Worm (Caenorhabditis elegans) whole organism, L3 larva: ENCODE measurements around the gene C49F8.1.

Experiments
- R02D3.7 ChIP-seq: fragments of 150-350 bp; optimal IDR thresholded peaks from 2 replicates; lab custom pipeline; 2014; ENCODE audit warnings: missing biosample characterization, missing genetic modification characterization
- ZK546.5 ChIP-seq: sonication (generic microtip); optimal IDR thresholded peaks from 2 replicates; lab custom pipeline; 2017; ENCODE audit warnings: missing biosample characterization, missing genetic modification characterization
- aly-2 ChIP-seq: fragments of 150-350 bp; optimal IDR thresholded peaks from 2 replicates; lab custom pipeline; 2014; ENCODE audit warnings: missing biosample characterization, missing genetic modification characterization
- ama-1 ChIP-seq: fragments of 150-350 bp; optimal IDR thresholded peaks from 2 replicates; lab custom pipeline; 2018
- ceh-16 ChIP-seq: sonication (generic microtip); optimal IDR thresholded peaks from 2 replicates; lab custom pipeline; 2017; ENCODE audit warnings: missing biosample characterization, missing genetic modification characterization
- ceh-28 ChIP-seq: fragments of 150-350 bp; optimal IDR thresholded peaks from 2 replicates; lab custom pipeline; 2014; ENCODE audit warnings: missing biosample characterization, missing genetic modification reagents, missing genetic modification characterization
- ceh-82 ChIP-seq: fragments of 150-350 bp; optimal IDR thresholded peaks from 2 replicates; lab custom pipeline; 2014; ENCODE audit warnings: missing biosample characterization, missing genetic modification characterization
- ceh-9 ChIP-seq: sonication (generic microtip); optimal IDR thresholded peaks from 2 replicates; lab custom pipeline; 2018; ENCODE audit warnings: missing biosample characterization, missing genetic modification characterization
- daf-12 ChIP-seq: fragments of 150-350 bp; optimal IDR thresholded peaks from 2 replicates; lab custom pipeline; 2014; ENCODE audit warnings: missing biosample characterization, missing genetic modification reagents, missing genetic modification characterization
- egl-27 ChIP-seq: sonication (generic microtip); optimal IDR thresholded peaks from 4 replicates; lab custom pipeline; 2017; ENCODE audit warnings: missing biosample characterization, missing genetic modification reagents, missing genetic modification characterization
- egl-5 ChIP-seq: fragments of 150-350 bp; optimal IDR thresholded peaks from 2 replicates; lab custom pipeline; 2017; ENCODE audit warnings: missing biosample characterization, missing genetic modification reagents, missing genetic modification characterization, inconsistent platforms
- elt-1 ChIP-seq: fragments of 150-350 bp; optimal IDR thresholded peaks from 2 replicates; lab custom pipeline; 2014; ENCODE audit warnings: missing biosample characterization, missing genetic modification characterization
- elt-2 ChIP-seq: sonication (generic microtip); optimal IDR thresholded peaks from 2 replicates; lab custom pipeline; 2016; ENCODE audit warnings: missing genetic modification reagents, mild to moderate bottlenecking, missing genetic modification characterization, missing compliant biosample characterization
- elt-3 ChIP-seq, 3 experiments: fragments of 150-350 bp in 1 of 3; sonication (generic microtip) in 2 of 3; optimal IDR thresholded peaks; 2 replicates in 2 of 3; 4 replicates in 1 of 3; lab custom pipeline; 2014 to 2017; ENCODE audit warnings: missing biosample characterization in 3 of 3, missing genetic modification characterization in 3 of 3
- eor-1 ChIP-seq, 2 experiments: fragments of 150-350 bp; optimal IDR thresholded peaks; 2 replicates each; lab custom pipeline; 2014 to 2018; ENCODE audit warnings: missing biosample characterization in 2 of 2, missing genetic modification characterization in 2 of 2
- fkh-10 ChIP-seq: sonication (generic microtip); optimal IDR thresholded peaks from 2 replicates; lab custom pipeline; 2017; ENCODE audit warnings: missing biosample characterization, missing genetic modification reagents, missing genetic modification characterization
- fkh-2 ChIP-seq: fragments of 150-350 bp; optimal IDR thresholded peaks from 2 replicates; lab custom pipeline; 2014; ENCODE audit warnings: missing biosample characterization, missing genetic modification reagents, missing genetic modification characterization
- fos-1 ChIP-seq: fragments of 150-350 bp; optimal IDR thresholded peaks from 2 replicates; lab custom pipeline; 2014; ENCODE audit warnings: missing biosample characterization, missing genetic modification characterization
- jun-1 ChIP-seq: fragments of 150-350 bp; optimal IDR thresholded peaks from 2 replicates; lab custom pipeline; 2014; ENCODE audit warnings: missing biosample characterization, missing genetic modification reagents, missing genetic modification characterization
- lin-39 ChIP-seq: fragments of 150-350 bp; optimal IDR thresholded peaks from 2 replicates; lab custom pipeline; 2018; ENCODE audit warnings: missing biosample characterization, missing genetic modification reagents, missing genetic modification characterization
- lsy-12 ChIP-seq: sonication (generic microtip); optimal IDR thresholded peaks from 2 replicates; lab custom pipeline; 2016; ENCODE audit warnings: mild to moderate bottlenecking, missing genetic modification characterization, missing compliant biosample characterization
- mdl-1 ChIP-seq: fragments of 150-350 bp; optimal IDR thresholded peaks from 2 replicates; lab custom pipeline; 2014; ENCODE audit warnings: missing biosample characterization, missing genetic modification characterization
- mml-1 ChIP-seq: fragments of 150-350 bp; sonication (generic microtip); optimal IDR thresholded peaks from 3 replicates; lab custom pipeline; 2014; ENCODE audit warnings: missing biosample characterization, missing genetic modification characterization
- nfya-1 ChIP-seq: sonication (generic microtip); optimal IDR thresholded peaks from 2 replicates; lab custom pipeline; 2017; ENCODE audit warnings: missing genetic modification characterization, mild to moderate bottlenecking, missing compliant biosample characterization, antibody characterized with exemption, moderate library complexity; ENCODE audit not compliant: insufficient read depth
- nhr-11 ChIP-seq: fragments of 150-350 bp; optimal IDR thresholded peaks from 2 replicates; lab custom pipeline; 2014; ENCODE audit warnings: missing biosample characterization, missing genetic modification characterization
- nhr-12 ChIP-seq: fragments of 150-350 bp; optimal IDR thresholded peaks from 2 replicates; lab custom pipeline; 2014; ENCODE audit warnings: missing biosample characterization, missing genetic modification characterization
- nhr-23 ChIP-seq: fragments of 150-350 bp; optimal IDR thresholded peaks from 2 replicates; lab custom pipeline; 2014; ENCODE audit warnings: missing biosample characterization, missing genetic modification reagents, missing genetic modification characterization
- nhr-237 ChIP-seq: fragments of 150-350 bp; optimal IDR thresholded peaks from 2 replicates; lab custom pipeline; 2014; ENCODE audit warnings: missing biosample characterization, missing genetic modification characterization
- nhr-25 ChIP-seq: sonication (generic microtip); optimal IDR thresholded peaks from 2 replicates; lab custom pipeline; 2017; ENCODE audit warnings: missing biosample characterization, missing genetic modification characterization
- nhr-28 ChIP-seq: fragments of 150-350 bp; optimal IDR thresholded peaks from 2 replicates; lab custom pipeline; 2014; ENCODE audit warnings: missing biosample characterization, missing genetic modification characterization
- nhr-43 ChIP-seq: sonication (generic microtip); optimal IDR thresholded peaks from 2 replicates; lab custom pipeline; 2016; ENCODE audit warnings: mild to moderate bottlenecking, missing genetic modification characterization, missing compliant biosample characterization; ENCODE audit not compliant: poor library complexity, severe bottlenecking
- nhr-67 ChIP-seq: fragments of 150-350 bp; optimal IDR thresholded peaks from 2 replicates; lab custom pipeline; 2014; ENCODE audit warnings: missing biosample characterization, missing genetic modification characterization
- nhr-76 ChIP-seq: fragments of 150-350 bp; sonication (generic microtip); optimal IDR thresholded peaks from 5 replicates; lab custom pipeline; 2014; ENCODE audit warnings: missing biosample characterization, missing genetic modification characterization
- nhr-77 ChIP-seq: fragments of 150-350 bp; optimal IDR thresholded peaks from 2 replicates; lab custom pipeline; 2014; ENCODE audit warnings: missing biosample characterization, missing genetic modification characterization
- pha-4 ChIP-seq: fragments of 150-350 bp; optimal IDR thresholded peaks from 2 replicates; lab custom pipeline; 2014; ENCODE audit warnings: missing biosample characterization, missing genetic modification reagents, missing genetic modification characterization
- pqm-1 ChIP-seq: fragments of 150-350 bp; optimal IDR thresholded peaks from 2 replicates; lab custom pipeline; 2017; ENCODE audit warnings: missing biosample characterization, missing genetic modification characterization, inconsistent platforms
- sea-2 ChIP-seq: fragments of 150-350 bp; sonication (generic microtip); optimal IDR thresholded peaks from 4 replicates; lab custom pipeline; 2014; ENCODE audit warnings: missing biosample characterization, missing genetic modification reagents, missing genetic modification characterization
- snpc-4 ChIP-seq: fragments of 150-350 bp; optimal IDR thresholded peaks from 2 replicates; lab custom pipeline; 2014; ENCODE audit warnings: missing biosample characterization, missing genetic modification characterization
- tbx-2 ChIP-seq: sonication (generic microtip); optimal IDR thresholded peaks from 2 replicates; lab custom pipeline; 2016; ENCODE audit warnings: mild to moderate bottlenecking, missing genetic modification characterization, missing compliant biosample characterization
- unc-39 ChIP-seq: sonication (generic microtip); optimal IDR thresholded peaks from 4 replicates; lab custom pipeline; 2017; ENCODE audit warnings: missing biosample characterization, missing genetic modification characterization
- unc-62 ChIP-seq: fragments of 150-350 bp; sonication (generic microtip); optimal IDR thresholded peaks from 4 replicates; lab custom pipeline; 2014; ENCODE audit warnings: missing biosample characterization, missing genetic modification reagents, missing genetic modification characterization
- zag-1 ChIP-seq: fragments of 150-350 bp; optimal IDR thresholded peaks from 2 replicates; lab custom pipeline; 2014; ENCODE audit warnings: missing biosample characterization, missing genetic modification characterization
- ztf-4 ChIP-seq: fragments of 150-350 bp; optimal IDR thresholded peaks from 2 replicates; lab custom pipeline; 2014; ENCODE audit warnings: missing biosample characterization, missing genetic modification characterization

C49F8.1 gene

DNA sequence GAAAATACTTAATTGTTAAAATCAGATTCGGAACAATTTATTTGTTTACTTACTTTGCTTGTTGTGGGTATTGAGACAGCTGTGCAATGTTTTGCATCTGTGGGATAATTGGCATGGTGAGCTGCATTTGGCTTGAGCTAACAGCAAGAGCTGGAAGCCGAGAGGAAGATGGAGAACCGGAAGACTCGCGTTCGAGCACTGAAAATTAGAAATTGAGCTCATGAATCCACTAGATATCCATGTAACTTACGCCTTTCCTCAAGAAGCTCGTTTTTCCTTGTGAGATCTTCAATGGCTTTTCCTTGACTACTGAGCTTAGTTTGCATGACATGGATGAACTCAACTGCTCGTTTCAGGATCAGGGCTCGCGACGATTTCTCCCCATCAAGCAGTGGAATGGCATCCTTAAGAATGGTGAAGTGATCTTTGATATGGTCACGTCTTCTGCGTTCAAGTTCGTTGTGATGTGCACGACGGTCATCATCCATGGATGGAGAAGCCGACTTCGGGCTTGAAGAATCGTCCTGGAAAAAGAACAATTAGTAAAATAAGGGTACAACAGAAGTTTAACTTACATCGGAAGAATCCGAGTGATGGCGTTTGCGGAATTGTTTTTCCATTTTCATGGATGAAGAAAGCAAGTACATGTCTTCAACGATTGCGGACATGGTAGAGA, 14.5 kb downstream of the C49F8.1 start:
- peak; percentile 71 for TF ChIP-seq nhr-43
- no peak for TF ChIP-seq nhr-25 (tag; lab: Kevin White, UChicago)
- TF ChIP-seq R02D3.7 (tag; lab: Kevin White, UChicago), result no peak
- TF ChIP-seq ceh-9 (tag; lab: Kevin White, UChicago), result no peak
- peak; percentile 19 for TF ChIP-seq lin-39 (tag; lab: Kevin White, UChicago)
- no peak for TF ChIP-seq nhr-28
- TF ChIP-seq ceh-28, result no peak
- TF ChIP-seq ama-1 (lab: Kevin White, UChicago), result peak; percentile 78

DNA sequence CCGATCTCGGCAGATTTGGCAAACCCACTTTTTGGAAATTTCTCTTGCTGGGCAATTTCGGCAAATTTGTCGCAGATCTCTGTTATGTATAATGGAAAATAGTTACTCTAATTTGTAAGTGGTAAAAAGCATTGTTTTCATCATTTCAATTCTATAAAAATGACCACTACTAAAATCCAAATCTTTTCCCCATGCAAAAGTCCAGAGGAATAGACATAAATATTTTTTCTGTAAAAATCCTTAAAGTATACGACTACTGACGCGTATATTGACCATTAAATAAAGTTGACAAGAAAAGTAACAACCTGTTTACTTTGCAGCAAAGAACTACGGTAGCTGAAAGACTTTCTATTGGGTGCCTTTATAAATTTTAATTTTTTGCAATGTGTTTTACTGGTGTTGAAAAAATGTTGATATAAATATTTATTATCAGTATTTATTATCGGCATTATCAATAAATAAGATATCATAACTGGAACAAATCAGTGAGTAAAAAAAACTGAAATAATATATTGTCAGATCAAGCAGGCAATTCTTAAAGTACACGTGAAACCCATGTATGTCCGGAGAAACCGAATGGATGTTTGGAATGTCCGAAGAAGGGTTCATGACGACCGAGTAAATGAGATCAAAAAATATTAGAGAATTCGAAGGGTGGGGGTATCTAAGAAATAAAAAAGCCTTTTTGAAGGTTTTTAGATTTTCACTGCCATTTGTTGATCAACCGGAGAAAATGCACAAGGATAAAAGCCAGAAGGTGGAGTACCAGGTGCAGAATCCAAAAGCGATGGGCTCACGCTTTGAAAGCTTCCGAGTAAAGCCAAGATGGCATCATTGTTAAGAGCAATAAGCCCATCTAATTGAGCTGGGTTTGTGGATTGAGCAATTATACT, 15.3 kb downstream of the C49F8.1 start:
- peak; percentile 63 for TF ChIP-seq lsy-12 (tag; lab: Kevin White, UChicago)
- peak; percentile 46 for TF ChIP-seq nhr-67 (tag; lab: Kevin White, UChicago)
- TF ChIP-seq ceh-28, result no peak
- peak; percentile 24 for TF ChIP-seq R02D3.7 (tag; lab: Kevin White, UChicago)
- TF ChIP-seq ama-1 (lab: Kevin White, UChicago), result peak; percentile 98
- TF ChIP-seq pha-4 (tag; lab: Kevin White, UChicago), result peak; percentile 34
- peak in 1 of 2 experiments; percentile 36 for TF ChIP-seq eor-1 (tag; optimal IDR thresholded peaks at IDR 0.05; lab: Kevin White, UChicago)
- peak in 1 of 3 experiments; percentile 67 for TF ChIP-seq elt-3 (tag; optimal IDR thresholded peaks at IDR 0.05; lab: Kevin White, UChicago)
- peak; percentile 27 for TF ChIP-seq ceh-82
- TF ChIP-seq nhr-28, result peak; percentile 54
- TF ChIP-seq sea-2 (GFP tag; lab: Kevin White, UChicago), result no peak
- peak; percentile 82 for TF ChIP-seq ztf-4 (tag; lab: Kevin White, UChicago)
- TF ChIP-seq tbx-2 (tag; lab: Kevin White, UChicago), result peak; percentile 83
- peak; percentile 92 for TF ChIP-seq nhr-43
- TF ChIP-seq ceh-16 (tag; lab: Kevin White, UChicago), result no peak
- TF ChIP-seq egl-27 (tag; lab: Kevin White, UChicago), result no peak
- peak; percentile 32 for TF ChIP-seq elt-2 (tag; lab: Kevin White, UChicago)
- TF ChIP-seq pqm-1 (tag; lab: Kevin White, UChicago), result peak; percentile 79
- TF ChIP-seq nfya-1, result peak; percentile 10
- TF ChIP-seq elt-1, result no peak
- peak; percentile 31 for TF ChIP-seq nhr-23 (tag; lab: Kevin White, UChicago)

DNA sequence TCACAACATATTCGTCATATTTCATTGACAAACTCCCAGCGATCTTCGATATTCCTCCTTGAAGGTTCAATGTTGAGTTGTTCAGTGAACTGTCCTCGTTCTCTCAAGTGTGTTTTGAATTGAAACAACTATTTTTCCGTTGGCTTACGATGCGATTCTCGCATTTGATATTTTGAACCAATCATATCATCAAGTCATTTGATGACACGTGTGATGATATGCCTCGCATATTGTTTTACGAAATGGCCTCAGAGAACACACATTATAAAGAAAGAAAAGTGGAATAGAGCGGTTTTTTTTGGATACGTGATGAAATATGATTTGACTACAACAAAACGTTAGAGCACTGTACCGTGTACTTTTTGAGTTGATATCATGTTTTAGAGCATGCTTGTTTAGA, 16.4 kb downstream of the C49F8.1 start:
- no peak for TF ChIP-seq nhr-12 (tag; lab: Kevin White, UChicago)
- TF ChIP-seq nhr-28, result no peak
- TF ChIP-seq mml-1, result no peak
- no peak for TF ChIP-seq fos-1 (tag; lab: Kevin White, UChicago)
- TF ChIP-seq ztf-4 (tag; lab: Kevin White, UChicago), result peak; percentile 45
- TF ChIP-seq sea-2 (GFP tag; lab: Kevin White, UChicago), result no peak
- TF ChIP-seq tbx-2 (tag; lab: Kevin White, UChicago), result no peak
- TF ChIP-seq nhr-25 (tag; lab: Kevin White, UChicago), result peak; percentile 30
- TF ChIP-seq fkh-10 (GFP tag; lab: Kevin White, UChicago), result no peak
- no peak for TF ChIP-seq daf-12
- no peak for TF ChIP-seq ceh-16 (tag; lab: Kevin White, UChicago)
- no peak for TF ChIP-seq egl-27 (tag; lab: Kevin White, UChicago)
- TF ChIP-seq aly-2, result no peak
- no peak for TF ChIP-seq elt-1
- peak; percentile 63 for TF ChIP-seq pqm-1 (tag; lab: Kevin White, UChicago)
- no peak for TF ChIP-seq ceh-82
- no peak for TF ChIP-seq ceh-28
- TF ChIP-seq mdl-1 (tag; lab: Kevin White, UChicago), result no peak
- peak; percentile 64 for TF ChIP-seq elt-2 (tag; lab: Kevin White, UChicago)
- TF ChIP-seq jun-1 (tag; lab: Kevin White, UChicago), result peak; percentile 19
- TF ChIP-seq lsy-12 (tag; lab: Kevin White, UChicago), result peak; percentile 23
- TF ChIP-seq R02D3.7 (tag; lab: Kevin White, UChicago), result no peak
- no peak for TF ChIP-seq ceh-9 (tag; lab: Kevin White, UChicago)
- no peak for TF ChIP-seq fkh-2 (tag; lab: Kevin White, UChicago)
- TF ChIP-seq pha-4 (tag; lab: Kevin White, UChicago), result peak; percentile 17
- TF ChIP-seq ZK546.5 (tag; lab: Kevin White, UChicago), result no peak
- TF ChIP-seq egl-5 (tag; lab: Kevin White, UChicago), result no peak
- TF ChIP-seq nhr-77, result no peak
- TF ChIP-seq nhr-11 (tag; lab: Kevin White, UChicago), result no peak
- TF ChIP-seq zag-1 (tag; lab: Kevin White, UChicago), result no peak
- TF ChIP-seq unc-62 (GFP tag; lab: Kevin White, UChicago), result no peak
- TF ChIP-seq elt-3 (tag; optimal IDR thresholded peaks at IDR 0.05; lab: Kevin White, UChicago), result peak in 1 of 3 experiments; percentile 9
- TF ChIP-seq nhr-76, result no peak
- no peak for TF ChIP-seq lin-39 (tag; lab: Kevin White, UChicago)
- peak; percentile 58 for TF ChIP-seq nfya-1
- TF ChIP-seq nhr-237 (tag; lab: Kevin White, UChicago), result no peak
- no peak for TF ChIP-seq snpc-4 (tag; lab: Kevin White, UChicago)
- no peak for TF ChIP-seq unc-39 (tag; lab: Kevin White, UChicago)
